Fruit fly (Drosophila melanogaster): ENCODE measurements around the gene Tom40.
A peak's percentile ranks its signal among the peaks of the same experiment; 100 is the strongest.

DNA sequence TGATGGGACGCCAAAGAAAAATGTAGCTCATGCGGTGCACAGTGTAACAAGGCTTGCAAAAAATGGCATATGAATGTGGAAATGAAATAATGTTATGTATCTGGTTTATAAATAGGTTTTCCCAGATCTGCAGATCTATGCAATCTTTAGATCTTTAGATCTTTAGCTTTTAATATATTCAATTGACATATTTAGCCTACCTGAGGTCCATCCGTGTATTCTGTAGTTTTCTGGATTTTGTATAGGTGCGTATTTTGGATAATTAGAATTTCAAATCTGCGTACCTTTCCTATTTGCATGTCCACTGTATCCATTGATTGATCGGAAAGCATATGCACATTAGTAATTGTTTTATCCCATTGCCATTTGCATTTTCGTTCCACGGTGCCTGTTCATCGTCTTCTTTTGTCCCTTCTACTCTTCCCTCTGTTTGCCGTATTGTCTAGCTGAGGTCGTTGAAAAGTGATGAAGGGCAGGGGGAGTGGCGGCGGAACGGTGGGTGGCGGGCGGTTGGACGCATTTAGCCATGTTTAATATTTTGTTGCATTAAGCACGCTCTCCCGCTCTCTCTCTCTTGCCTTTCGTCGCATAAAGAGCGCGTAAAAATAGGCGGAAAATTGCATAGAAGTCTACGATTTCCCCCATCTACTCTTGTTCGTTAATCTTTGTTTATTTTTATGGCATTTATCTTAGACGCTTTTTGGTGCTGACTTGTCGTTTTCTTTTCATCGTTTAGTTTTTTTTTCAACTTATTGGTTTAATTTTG lies 27.6 kb upstream of the Tom40 start, which contains the start of gene CHES-1-like:
- peak; percentile 72 for TF ChIP-seq toe (GFP tag; optimal IDR thresholded peaks at IDR 0.05)
- TF ChIP-seq CG33017 (tag; optimal IDR thresholded peaks at IDR 0.05), result peak; percentile 74
- TF ChIP-seq tj (GFP tag; optimal IDR thresholded peaks at IDR 0.05), result peak; percentile 89
- peak; percentile 86 for TF ChIP-seq CG7101 (tag; optimal IDR thresholded peaks at IDR 0.05)
- peak; percentile 93 for TF ChIP-seq CG11617 (GFP tag; optimal IDR thresholded peaks at IDR 0.05)
- peak; percentile 66 for TF ChIP-seq Clk (GFP tag; optimal IDR thresholded peaks at IDR 0.05)
- TF ChIP-seq cic (GFP tag; optimal IDR thresholded peaks at IDR 0.05), result peak; percentile 70
- peak; percentile 51 for TF ChIP-seq kay (GFP tag; ENCODE audit: borderline replicate concordance)
- peak; percentile 75 for TF ChIP-seq CG7045 (GFP tag; optimal IDR thresholded peaks at IDR 0.05)
- no peak for TF ChIP-seq cnc (optimal IDR thresholded peaks at IDR 0.05)
